Worm (Caenorhabditis elegans): Measurements from ENCODE around the gene vha-5.
"Not testable (repeated sequence)": the region's sequence is repeated elsewhere in the genome, so short reads cannot be mapped to it uniquely, and the experiment has no call there.

DNA sequence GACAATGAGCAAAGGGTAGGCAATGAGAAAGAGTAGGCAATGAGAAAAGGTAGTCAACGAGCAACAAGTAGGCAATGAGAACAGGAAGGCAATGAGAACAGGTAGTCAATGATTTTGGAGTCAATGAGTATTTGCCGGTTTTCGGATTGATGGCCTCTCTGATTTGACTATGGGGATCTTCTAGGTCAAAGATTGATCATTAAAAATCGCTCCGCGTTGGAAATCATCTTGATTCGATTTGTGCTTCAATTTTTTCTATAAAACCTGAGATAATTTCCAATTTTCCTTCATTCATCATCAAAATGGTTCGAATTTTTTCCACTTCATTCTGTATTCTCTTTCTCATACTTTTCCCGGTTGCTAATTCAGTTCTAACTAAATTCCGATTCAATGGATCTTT is 48.3 kb downstream of the vha-5 start, which contains the start of gene F17E9.16:
- TF ChIP-seq dao-5, W03F9.2, him-1 (tag; optimal IDR thresholded peaks at IDR 0.05): not testable (repeated sequence)

Measured in whole organism, L4/young adult.